Worm (Caenorhabditis elegans): ENCODE results near the gene T09D3.8.

- TF ChIP-seq ztf-25 (GFP tag; IDR thresholded peaks at IDR 0.05) (no peak), Y79H2A.3 (GFP tag; conservative IDR thresholded peaks at IDR 0.05) (no peak), gei-17 (GFP tag; optimal IDR thresholded peaks at IDR 0.05) (no peak), egl-44 (GFP tag; IDR thresholded peaks at IDR 0.05) (no peak), unc-62 (GFP tag; optimal IDR thresholded peaks at IDR 0.05) (no peak), lin-35 (GFP tag; optimal IDR thresholded peaks at IDR 0.05) (no peak), ama-1 (optimal IDR thresholded peaks at IDR 0.05) (no peak), ama-1 (GFP tag; optimal IDR thresholded peaks at IDR 0.05) (no peak), F49E8.2 (tag; optimal IDR thresholded peaks at IDR 0.05; ENCODE audit: insufficient read depth) (no peak), snpc-1.1 (tag; optimal IDR thresholded peaks at IDR 0.05; ENCODE audit: insufficient read depth) (no peak), cebp-2 (GFP tag; IDR thresholded peaks at IDR 0.05) (no peak)
These were observed 21.0 kb downstream of the T09D3.8 start, which contains the start of gene C35A11.2 for ce11 chrV:5385914-5386493.

Measured in whole organism, young adult.